Worm (Caenorhabditis elegans) whole organism, mixed stage, embryonic: ENCODE data around the gene nhr-92.
A peak's percentile ranks its signal among the peaks of the same experiment; 100 is the strongest.

ENCODE experiments used
- M03D4.4 ChIP-seq: sonication (generic microtip); optimal IDR thresholded peaks from 2 replicates; lab custom pipeline; 2017; ENCODE audit warnings: mild to moderate bottlenecking, missing genetic modification characterization, missing compliant biosample characterization
- bed-3 ChIP-seq: fragments of 200-800 bp; sonication (Bioruptor generic); optimal IDR thresholded peaks from 3 replicates; lab custom pipeline; 2018; ENCODE audit warnings: mild to moderate bottlenecking, missing genetic modification characterization, moderate library complexity, missing compliant biosample characterization
- blmp-1 ChIP-seq: fragments of 150-350 bp; optimal IDR thresholded peaks from 2 replicates; lab custom pipeline; 2014; ENCODE audit warnings: missing biosample characterization, missing genetic modification characterization
- ceh-39 ChIP-seq: fragments of 150-350 bp; optimal IDR thresholded peaks from 2 replicates; lab custom pipeline; 2014; ENCODE audit warnings: missing biosample characterization, missing genetic modification characterization
- ceh-43 ChIP-seq: fragments of 200-800 bp; sonication (Bioruptor generic); optimal IDR thresholded peaks from 2 replicates; lab custom pipeline; 2018; ENCODE audit warnings: mild to moderate bottlenecking, missing genetic modification characterization, moderate library complexity, missing compliant biosample characterization
- ceh-83 ChIP-seq: fragments of 200-800 bp; sonication (Bioruptor generic); optimal IDR thresholded peaks from 2 replicates; lab custom pipeline; 2018; ENCODE audit warnings: mild to moderate bottlenecking, missing genetic modification characterization, missing compliant biosample characterization
- ces-1 ChIP-seq: fragments of 150-350 bp; optimal IDR thresholded peaks from 2 replicates; lab custom pipeline; 2014; ENCODE audit warnings: missing biosample characterization, missing genetic modification reagents, missing genetic modification characterization
- cnd-1 ChIP-seq: fragments of 200-800 bp; sonication (Bioruptor generic); optimal IDR thresholded peaks from 2 replicates; lab custom pipeline; 2018; ENCODE audit warnings: mild to moderate bottlenecking, missing genetic modification characterization, missing compliant biosample characterization
- drap-1 ChIP-seq: fragments of 200-800 bp; sonication (Bioruptor generic); optimal IDR thresholded peaks from 3 replicates; lab custom pipeline; 2018; ENCODE audit warnings: mild to moderate bottlenecking, missing genetic modification characterization, missing compliant biosample characterization
- elt-1 ChIP-seq: sonication (generic microtip); optimal IDR thresholded peaks from 2 replicates; lab custom pipeline; 2017; ENCODE audit warnings: missing genetic modification characterization, mild to moderate bottlenecking, missing compliant biosample characterization, antibody characterized with exemption, moderate library complexity, borderline replicate concordance; ENCODE audit not compliant: insufficient read depth
- elt-3 ChIP-seq: fragments of 150-350 bp; optimal IDR thresholded peaks from 2 replicates; lab custom pipeline; 2014; ENCODE audit warnings: missing biosample characterization, missing genetic modification characterization
- flh-1 ChIP-seq: fragments of 200-800 bp; sonication (Bioruptor generic); optimal IDR thresholded peaks from 2 replicates; lab custom pipeline; 2018; ENCODE audit warnings: mild to moderate bottlenecking, missing genetic modification characterization, moderate library complexity, missing compliant biosample characterization
- ham-2 ChIP-seq: fragments of 200-800 bp; sonication (Bioruptor generic); optimal IDR thresholded peaks from 2 replicates; lab custom pipeline; 2018; ENCODE audit warnings: mild to moderate bottlenecking, missing genetic modification characterization, missing compliant biosample characterization
- hlh-1 ChIP-seq: fragments of 150-350 bp; optimal IDR thresholded peaks from 2 replicates; lab custom pipeline; 2014; ENCODE audit warnings: missing biosample characterization, missing genetic modification reagents, missing genetic modification characterization
- lin-13 ChIP-seq: fragments of 150-350 bp; optimal IDR thresholded peaks from 2 replicates; lab custom pipeline; 2014; ENCODE audit warnings: missing biosample characterization, missing genetic modification characterization
- lin-32 ChIP-seq: fragments of 200-800 bp; sonication (Bioruptor generic); optimal IDR thresholded peaks from 2 replicates; lab custom pipeline; 2018; ENCODE audit warnings: mild to moderate bottlenecking, missing genetic modification characterization, missing compliant biosample characterization
- lsy-2 ChIP-seq: fragments of 150-350 bp; optimal IDR thresholded peaks from 2 replicates; lab custom pipeline; 2014; ENCODE audit warnings: missing biosample characterization, missing genetic modification characterization
- mab-5 ChIP-seq: fragments of 150-350 bp; optimal IDR thresholded peaks from 2 replicates; lab custom pipeline; 2014; ENCODE audit warnings: missing biosample characterization, missing genetic modification characterization
- mep-1 ChIP-seq: fragments of 150-350 bp; optimal IDR thresholded peaks from 2 replicates; lab custom pipeline; 2017; ENCODE audit warnings: missing biosample characterization, missing genetic modification reagents, missing genetic modification characterization, inconsistent platforms
- mls-2 ChIP-seq: sonication (generic microtip); optimal IDR thresholded peaks from 2 replicates; lab custom pipeline; 2016; ENCODE audit warnings: mild to moderate bottlenecking, missing genetic modification characterization, moderate library complexity, missing compliant biosample characterization
- nhr-12 ChIP-seq: fragments of 150-350 bp; optimal IDR thresholded peaks from 2 replicates; lab custom pipeline; 2014; ENCODE audit warnings: missing biosample characterization, missing genetic modification characterization
- nhr-2 ChIP-seq: fragments of 150-350 bp; optimal IDR thresholded peaks from 2 replicates; lab custom pipeline; 2014; ENCODE audit warnings: missing biosample characterization, missing genetic modification characterization
- nhr-237 ChIP-seq: fragments of 150-350 bp; optimal IDR thresholded peaks from 2 replicates; lab custom pipeline; 2014; ENCODE audit warnings: missing biosample characterization, missing genetic modification characterization
- nhr-28 ChIP-seq: fragments of 150-350 bp; optimal IDR thresholded peaks from 2 replicates; lab custom pipeline; 2014; ENCODE audit warnings: missing biosample characterization, missing genetic modification characterization
- nhr-76 ChIP-seq: sonication (generic microtip); optimal IDR thresholded peaks from 2 replicates; lab custom pipeline; 2017; ENCODE audit warnings: missing biosample characterization, missing genetic modification characterization
- pha-4 ChIP-seq: fragments of 150-350 bp; optimal IDR thresholded peaks from 2 replicates; lab custom pipeline; 2018; ENCODE audit warnings: missing biosample characterization, missing genetic modification reagents, missing genetic modification characterization
- sem-2 ChIP-seq: fragments of 200-800 bp; sonication (Bioruptor generic); optimal IDR thresholded peaks from 2 replicates; lab custom pipeline; 2018; ENCODE audit warnings: mild to moderate bottlenecking, missing genetic modification characterization, missing compliant biosample characterization
- snpc-4 ChIP-seq: fragments of 150-350 bp; optimal IDR thresholded peaks from 2 replicates; lab custom pipeline; 2014; ENCODE audit warnings: missing biosample characterization, missing genetic modification characterization
- sptf-1 ChIP-seq: sonication (generic microtip); optimal IDR thresholded peaks from 2 replicates; lab custom pipeline; 2017; ENCODE audit warnings: mild to moderate bottlenecking, missing genetic modification characterization, moderate library complexity, missing compliant biosample characterization
- tbx-8 ChIP-seq: fragments of 200-800 bp; sonication (Bioruptor generic); optimal IDR thresholded peaks from 2 replicates; lab custom pipeline; 2018; ENCODE audit warnings: mild to moderate bottlenecking, missing genetic modification characterization, moderate library complexity, missing compliant biosample characterization
- unc-120 ChIP-seq: sonication (generic microtip); optimal IDR thresholded peaks from 2 replicates; lab custom pipeline; 2017; ENCODE audit warnings: missing genetic modification characterization, missing compliant biosample characterization; ENCODE audit not compliant: poor library complexity, severe bottlenecking
- unc-39 ChIP-seq: fragments of 150-350 bp; optimal IDR thresholded peaks from 2 replicates; lab custom pipeline; 2014; ENCODE audit warnings: missing biosample characterization, missing genetic modification characterization
- unc-62 ChIP-seq: fragments of 150-350 bp; optimal IDR thresholded peaks from 2 replicates; lab custom pipeline; 2014; ENCODE audit warnings: missing biosample characterization, missing genetic modification reagents, missing genetic modification characterization
- zip-8 ChIP-seq: fragments of 150-350 bp; optimal IDR thresholded peaks from 2 replicates; lab custom pipeline; 2014; ENCODE audit warnings: missing biosample characterization, missing genetic modification characterization
- ztf-11 ChIP-seq: fragments of 150-350 bp; optimal IDR thresholded peaks from 2 replicates; lab custom pipeline; 2014; ENCODE audit warnings: missing biosample characterization, missing genetic modification characterization

Gene nhr-92

ce11 chrIV:1619519-1620311 lies at the start of gene nhr-92:
Gene nhr-92, plus strand, starts transcription at chrIV:1620094.
- TF ChIP-seq elt-1 (no peak), lin-32 (GFP tag; lab: Kevin White, UChicago) (no peak), nhr-12 (no peak), lin-13 (tag; lab: Kevin White, UChicago) (no peak), nhr-28 (no peak), mep-1 (tag; lab: Kevin White, UChicago) (no peak), hlh-1 (tag; lab: Kevin White, UChicago) (no peak), nhr-76 (tag; lab: Kevin White, UChicago) (no peak), pha-4 (tag; lab: Kevin White, UChicago) (no peak), ham-2 (GFP tag; lab: Kevin White, UChicago) (no peak), ces-1 (GFP tag; lab: Kevin White, UChicago) (no peak), cnd-1 (tag; lab: Kevin White, UChicago) (no peak), ceh-43 (GFP tag; lab: Kevin White, UChicago) (no peak)

DNA sequence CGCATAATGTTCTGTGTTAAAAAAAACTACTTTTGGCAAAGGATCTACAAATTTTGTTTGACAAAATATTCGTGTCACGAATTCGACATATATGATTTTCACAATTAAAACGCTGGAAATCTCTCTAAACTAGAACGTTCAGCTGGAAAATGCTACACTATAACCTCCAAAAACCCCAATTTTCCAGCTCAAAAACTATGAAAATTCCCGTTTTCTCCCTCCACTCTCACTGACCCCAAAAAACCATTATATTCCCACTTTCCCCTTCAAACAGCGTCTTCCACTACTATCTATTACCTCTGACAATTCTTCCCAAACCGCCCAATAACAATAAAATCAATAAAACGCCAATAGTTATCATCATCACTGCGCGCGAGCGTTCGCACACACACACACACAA lies 43.2 kb upstream of the nhr-92 start, which contains the start of gene Y41D4B.14:
TSS of gene Y41D4B.14 (plus strand) at position 301 of the 400 bp plus-strand sequence.
- TF ChIP-seq zip-8 (tag; lab: Kevin White, UChicago) (no peak), unc-62 (GFP tag; lab: Kevin White, UChicago) (no peak), sem-2 (GFP tag; lab: Kevin White, UChicago) (no peak), tbx-8 (GFP tag; lab: Kevin White, UChicago) (no peak), snpc-4 (tag; lab: Kevin White, UChicago) (no peak), elt-3 (tag; lab: Kevin White, UChicago) (no peak), pha-4 (tag; lab: Kevin White, UChicago) (no peak), drap-1 (GFP tag; lab: Kevin White, UChicago) (no peak), lin-32 (GFP tag; lab: Kevin White, UChicago) (no peak), nhr-76 (tag; lab: Kevin White, UChicago) (no peak), blmp-1 (tag; lab: Kevin White, UChicago) (no peak), unc-39 (tag; lab: Kevin White, UChicago) (no peak), mls-2 (tag; lab: Kevin White, UChicago) (no peak), ceh-39 (no peak), ceh-43 (GFP tag; lab: Kevin White, UChicago) (no peak), ceh-83 (no peak), sptf-1 (tag; lab: Kevin White, UChicago) (no peak), bed-3 (GFP tag; lab: Kevin White, UChicago) (no peak), nhr-12 (no peak)

ce11 chrIV:1595802-1596201 lies 24.1 kb upstream of the nhr-92 start, which contains the start of gene npp-8:
Gene npp-8, minus strand, starts transcription at chrIV:1595824.
- TF ChIP-seq blmp-1 (tag; lab: Kevin White, UChicago) = no peak
- TF ChIP-seq mls-2 (tag; lab: Kevin White, UChicago) = peak; percentile 91
- peak; percentile 59 for TF ChIP-seq flh-1 (GFP tag; lab: Kevin White, UChicago)
- TF ChIP-seq nhr-237 (tag; lab: Kevin White, UChicago) = peak; percentile 73
- TF ChIP-seq ces-1 (GFP tag; lab: Kevin White, UChicago) = peak; percentile 41
- peak; percentile 70 for TF ChIP-seq lsy-2 (tag; lab: Kevin White, UChicago)
- TF ChIP-seq nhr-12 = peak; percentile 77
- no peak for TF ChIP-seq elt-3 (tag; lab: Kevin White, UChicago)
- peak; percentile 89 for TF ChIP-seq M03D4.4
- peak; percentile 12 for TF ChIP-seq nhr-76 (tag; lab: Kevin White, UChicago)
- no peak for TF ChIP-seq ceh-39
- TF ChIP-seq mab-5 (tag; lab: Kevin White, UChicago) = peak; percentile 43
- peak; percentile 0 for TF ChIP-seq elt-1
- TF ChIP-seq unc-39 (tag; lab: Kevin White, UChicago) = peak; percentile 51
- TF ChIP-seq hlh-1 (tag; lab: Kevin White, UChicago) = peak; percentile 96
- peak; percentile 95 for TF ChIP-seq sptf-1 (tag; lab: Kevin White, UChicago)
- no peak for TF ChIP-seq nhr-28
- TF ChIP-seq ham-2 (GFP tag; lab: Kevin White, UChicago) = peak; percentile 70
- peak; percentile 95 for TF ChIP-seq lin-13 (tag; lab: Kevin White, UChicago)
- TF ChIP-seq unc-62 (GFP tag; lab: Kevin White, UChicago) = peak; percentile 38
- peak; percentile 78 for TF ChIP-seq ceh-83
- TF ChIP-seq pha-4 (tag; lab: Kevin White, UChicago) = peak; percentile 69
- TF ChIP-seq snpc-4 (tag; lab: Kevin White, UChicago) = no peak
- peak; percentile 83 for TF ChIP-seq unc-120 (tag; lab: Kevin White, UChicago)
- TF ChIP-seq nhr-2 = no peak
- TF ChIP-seq ceh-43 (GFP tag; lab: Kevin White, UChicago) = peak; percentile 88
- TF ChIP-seq lin-32 (GFP tag; lab: Kevin White, UChicago) = peak; percentile 55
- peak; percentile 66 for TF ChIP-seq sem-2 (GFP tag; lab: Kevin White, UChicago)
- no peak for TF ChIP-seq zip-8 (tag; lab: Kevin White, UChicago)
- TF ChIP-seq bed-3 (GFP tag; lab: Kevin White, UChicago) = peak; percentile 69
- peak; percentile 84 for TF ChIP-seq drap-1 (GFP tag; lab: Kevin White, UChicago)
- TF ChIP-seq ztf-11 = peak; percentile 88
- TF ChIP-seq tbx-8 (GFP tag; lab: Kevin White, UChicago) = peak; percentile 77
- TF ChIP-seq cnd-1 (tag; lab: Kevin White, UChicago) = peak; percentile 83
- TF ChIP-seq mep-1 (tag; lab: Kevin White, UChicago) = peak; percentile 96
